Fruit fly (Drosophila melanogaster): ENCODE measurements around the gene GC1.

Gene GC1

dm6 chr3R:12016828-12017280, 49.3 kb downstream of the GC1 start, which contains the start of the genes DCAF12 and Spt3 (continued):
- TF ChIP-seq B-H1 (GFP tag; IDR thresholded peaks at IDR 0.05) (no peak; the same call in 2 of the 3 replicates), Dp (GFP tag; optimal IDR thresholded peaks at IDR 0.05) (no peak), Vsx1 (GFP tag; optimal IDR thresholded peaks at IDR 0.05) (no peak), bbx (GFP tag; IDR thresholded peaks at IDR 0.05; ENCODE audit: partially characterized antibody) (peak; percentile 83), CG18764 (GFP tag; optimal IDR thresholded peaks at IDR 0.05) (peak; percentile 29), nom (GFP tag; optimal IDR thresholded peaks at IDR 0.05) (no peak), Atf-2 (GFP tag; optimal IDR thresholded peaks at IDR 0.05) (no peak), CG12769 (tag; optimal IDR thresholded peaks at IDR 0.05) (no peak), Hr39 (optimal IDR thresholded peaks at IDR 0.05) (no peak), gt (GFP tag; IDR thresholded peaks at IDR 0.05) (no peak), CG6813 (GFP tag; optimal IDR thresholded peaks at IDR 0.05) (no peak), CG14441 (GFP tag; IDR thresholded peaks at IDR 0.05) (peak; percentile 37; the same call in 1 of the 2 replicates), CG17802 (tag; optimal IDR thresholded peaks at IDR 0.05) (no peak), CG43689 (GFP tag; IDR thresholded peaks at IDR 0.05) (no peak), CG4360 (GFP tag; IDR thresholded peaks at IDR 0.05) (no peak), yki (optimal IDR thresholded peaks at IDR 0.05) (no peak), CG1602 (GFP tag; optimal IDR thresholded peaks at IDR 0.05) (peak; percentile 14), Drgx (GFP tag; IDR thresholded peaks at IDR 0.05) (no peak), Hand (GFP tag; optimal IDR thresholded peaks at IDR 0.05) (no peak), pita (GFP tag; optimal IDR thresholded peaks at IDR 0.05) (no peak), Hsf (GFP tag; optimal IDR thresholded peaks at IDR 0.05) (no peak), esg (GFP tag; conservative IDR thresholded peaks at IDR 0.05) (no peak), Kr (GFP tag; optimal IDR thresholded peaks at IDR 0.05) (peak; percentile 91), CG17359 (tag; optimal IDR thresholded peaks at IDR 0.05) (no peak), CG4282 (GFP tag; optimal IDR thresholded peaks at IDR 0.05) (no peak), CG13296 (GFP tag; optimal IDR thresholded peaks at IDR 0.05) (no peak), CG13624 (GFP tag; optimal IDR thresholded peaks at IDR 0.05) (no peak), CG11696 (GFP tag; IDR thresholded peaks at IDR 0.05) (no peak), Hey (tag; optimal IDR thresholded peaks at IDR 0.05) (no peak), CG7372 (GFP tag; IDR thresholded peaks at IDR 0.05) (peak; percentile 48; the same call in 1 of the 2 replicates), dimm (GFP tag; IDR thresholded peaks at IDR 0.05) (no peak), Med (GFP tag) (peak; percentile 76), Mad (GFP tag; optimal IDR thresholded peaks at IDR 0.05) (no peak), Xbp1 (GFP tag; optimal IDR thresholded peaks at IDR 0.05) (peak; percentile 50), CG9876 (GFP tag; optimal IDR thresholded peaks at IDR 0.05) (no peak), pnt (GFP tag; optimal IDR thresholded peaks at IDR 0.05) (no peak), CG2116 (GFP tag; optimal IDR thresholded peaks at IDR 0.05) (peak; percentile 35), Mrtf (GFP tag; IDR thresholded peaks at IDR 0.05) (0 out of 3 replicates have a peak, but pooled peaks have one; percentile 26), CG14860 (GFP tag; IDR thresholded peaks at IDR 0.05; ENCODE audit: partially characterized antibody) (peak; percentile 95), ase (GFP tag; IDR thresholded peaks at IDR 0.05) (no peak), jumu (GFP tag; optimal IDR thresholded peaks at IDR 0.05) (no peak), tll (GFP tag; optimal IDR thresholded peaks at IDR 0.05) (peak in 1 of 2 experiments; percentile 59), lbe (GFP tag; optimal IDR thresholded peaks at IDR 0.05) (no peak), CG1529 (GFP tag; optimal IDR thresholded peaks at IDR 0.05) (no peak), hbn (GFP tag; IDR thresholded peaks at IDR 0.05; ENCODE audit: partially characterized antibody) (peak; percentile 76), cg (GFP tag; optimal IDR thresholded peaks at IDR 0.05) (no peak), CG12744 (GFP tag; optimal IDR thresholded peaks at IDR 0.05) (no peak), cato (GFP tag; optimal IDR thresholded peaks at IDR 0.05; ENCODE audit: borderline replicate concordance) (no peak), so (GFP tag; IDR thresholded peaks at IDR 0.05) (no peak), dpn (GFP tag; optimal IDR thresholded peaks at IDR 0.05) (peak in 1 of 2 experiments; percentile 45), CG6254 (GFP tag; optimal IDR thresholded peaks at IDR 0.05) (peak; percentile 53), pum (GFP tag; optimal IDR thresholded peaks at IDR 0.05) (no peak)
